Fruit fly (Drosophila melanogaster) S2 (cell line): Measurements from ENCODE around the gene CG32281.

Experiments
- CG8478 ChIP-seq: fragments of >200 bp; optimal IDR thresholded peaks from 2 replicates; lab custom pipeline; 2018
- CTCF ChIP-seq, 2 experiments: fragments of >200 bp; optimal IDR thresholded peaks; 2 replicates each; lab custom pipeline; 2018

DNA sequence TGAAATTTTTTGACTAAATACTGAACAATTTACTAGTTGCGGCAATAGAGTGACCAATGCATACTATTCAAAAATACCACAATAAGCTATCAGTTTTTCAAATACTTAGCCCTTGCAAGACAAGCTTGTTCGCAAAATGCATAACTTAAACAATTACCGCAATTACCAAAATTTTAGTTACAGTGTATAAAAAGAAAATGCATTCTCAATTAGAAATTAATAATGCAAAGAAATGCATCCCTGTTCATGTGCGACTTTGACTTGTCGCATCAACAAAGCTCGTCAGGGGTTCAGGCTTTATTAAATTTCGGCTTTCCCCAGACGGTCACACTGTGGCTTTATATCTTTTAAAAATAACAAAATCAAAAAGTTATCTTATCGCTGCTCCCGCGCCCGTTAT is 49.7 kb downstream of the CG32281 start, which contains the start of the genes hob and nSMase:
- TF ChIP-seq CTCF (optimal IDR thresholded peaks at IDR 0.05; lab: Kevin White, UChicago): no peak
- TF ChIP-seq CG8478 (lab: Kevin White, UChicago): no peak
